Fruit fly (Drosophila melanogaster) whole organism, embryonic: ENCODE data around the gene CG5255.

ENCODE experiments used
- Antp ChIP-seq: fragments of 200-800 bp; sonication (Bioruptor generic); optimal IDR thresholded peaks from 3 replicates; lab custom pipeline; 2016; ENCODE audit warnings: missing biosample characterization, missing genetic modification characterization
- Atf6 ChIP-seq: fragments of 200-800 bp; sonication (Bioruptor generic); IDR thresholded peaks from 2 replicates; pipeline ENCODE4 v1.3.6; 2022; ENCODE audit warnings: missing biosample characterization, missing genetic modification characterization
- Blimp-1 ChIP-seq: fragments of 200-800 bp; sonication (Bioruptor generic); optimal IDR thresholded peaks from 3 replicates; lab custom pipeline; 2018; ENCODE audit warnings: missing biosample characterization, missing genetic modification characterization, mild to moderate bottlenecking, moderate library complexity, missing genetic modification reagents
- CG10959 ChIP-seq: fragments of 200-800 bp; sonication (Bioruptor generic); IDR thresholded peaks from 2 replicates; pipeline ENCODE4 v1.3.6; 2022; ENCODE audit warnings: missing biosample characterization, missing genetic modification characterization
- CG11560 ChIP-seq: fragments of 200-800 bp; sonication (Bioruptor generic); IDR thresholded peaks from 3 replicates; pipeline ENCODE4 v1.3.6; 2022; ENCODE audit warnings: missing biosample characterization, missing genetic modification characterization
- CG11723 ChIP-seq: fragments of 200-800 bp; sonication (Bioruptor generic); optimal IDR thresholded peaks from 2 replicates; lab custom pipeline; 2017; ENCODE audit warnings: missing biosample characterization, mild to moderate bottlenecking, missing genetic modification characterization
- CG12219 ChIP-seq: fragments of 200-800 bp; sonication (Bioruptor generic); optimal IDR thresholded peaks from 3 replicates; lab custom pipeline; 2018; ENCODE audit warnings: missing biosample characterization, mild to moderate bottlenecking, missing genetic modification characterization
- CG1233 ChIP-seq: fragments of 200-800 bp; sonication (Bioruptor generic); optimal IDR thresholded peaks from 4 replicates; lab custom pipeline; 2018; ENCODE audit warnings: missing biosample characterization, mild to moderate bottlenecking, missing genetic modification characterization
- CG12942 ChIP-seq: fragments of 200-800 bp; sonication (Bioruptor generic); optimal IDR thresholded peaks from 3 replicates; lab custom pipeline; 2016; ENCODE audit warnings: missing biosample characterization, missing genetic modification characterization
- CG13296 ChIP-seq: fragments of 200-800 bp; sonication (Bioruptor generic); optimal IDR thresholded peaks from 3 replicates; lab custom pipeline; 2018; ENCODE audit warnings: missing biosample characterization, mild to moderate bottlenecking, missing genetic modification characterization
- CG13424 ChIP-seq: fragments of 200-800 bp; sonication (Bioruptor generic); optimal IDR thresholded peaks from 2 replicates; lab custom pipeline; 2019; ENCODE audit warnings: missing biosample characterization, mild to moderate bottlenecking, missing genetic modification characterization, moderate library complexity
- CG14710 ChIP-seq: fragments of 200-800 bp; sonication (Bioruptor generic); optimal IDR thresholded peaks from 3 replicates; lab custom pipeline; 2019; ENCODE audit warnings: missing biosample characterization, mild to moderate bottlenecking, missing genetic modification characterization, moderate library complexity
- CG14860 ChIP-seq: fragments of 200-800 bp; sonication (Bioruptor generic); IDR thresholded peaks from 3 replicates; pipeline ENCODE4 v1.3.6; 2022; ENCODE audit warnings: missing biosample characterization, missing genetic modification characterization; ENCODE audit not compliant: partially characterized antibody
- CG17186 ChIP-seq: fragments of 200-800 bp; sonication (Bioruptor generic); optimal IDR thresholded peaks from 3 replicates; lab custom pipeline; 2017; ENCODE audit warnings: missing biosample characterization, missing genetic modification reagents, missing genetic modification characterization
- CG17385 ChIP-seq: fragments of 200-800 bp; sonication (Bioruptor generic); optimal IDR thresholded peaks from 3 replicates; lab custom pipeline; 2018; ENCODE audit warnings: missing biosample characterization, mild to moderate bottlenecking, missing genetic modification characterization
- CG17912 ChIP-seq: fragments of 200-800 bp; sonication (Bioruptor generic); optimal IDR thresholded peaks from 2 replicates; lab custom pipeline; 2018; ENCODE audit warnings: missing biosample characterization, mild to moderate bottlenecking, missing genetic modification characterization
- CG18599 ChIP-seq: fragments of 200-800 bp; sonication (Bioruptor generic); optimal IDR thresholded peaks from 3 replicates; lab custom pipeline; 2017; ENCODE audit warnings: missing biosample characterization, missing genetic modification characterization, mild to moderate bottlenecking, moderate library complexity, missing genetic modification reagents
- CG2202 ChIP-seq: fragments of 200-800 bp; sonication (Bioruptor generic); optimal IDR thresholded peaks from 2 replicates; lab custom pipeline; 2018; ENCODE audit warnings: missing biosample characterization, mild to moderate bottlenecking, missing genetic modification characterization
- CG2889 ChIP-seq: fragments of 200-800 bp; sonication (Bioruptor generic); IDR thresholded peaks from 3 replicates; pipeline ENCODE4 v1.3.6; 2022; ENCODE audit warnings: missing biosample characterization, missing genetic modification characterization
- CG33557 ChIP-seq: fragments of 200-800 bp; sonication (Bioruptor generic); optimal IDR thresholded peaks from 2 replicates; lab custom pipeline; 2019; ENCODE audit warnings: missing biosample characterization, mild to moderate bottlenecking, missing genetic modification characterization, moderate library complexity
- CG4328 ChIP-seq: fragments of 200-800 bp; sonication (Bioruptor generic); optimal IDR thresholded peaks from 3 replicates; lab custom pipeline; 2017; ENCODE audit warnings: missing biosample characterization, missing genetic modification reagents, missing genetic modification characterization
- CG6689 ChIP-seq: fragments of 200-800 bp; sonication (Bioruptor generic); IDR thresholded peaks from 2 replicates; pipeline ENCODE4 v1.3.6; 2022; ENCODE audit warnings: missing biosample characterization, missing genetic modification characterization
- CG6813 ChIP-seq: fragments of 200-800 bp; sonication (Bioruptor generic); optimal IDR thresholded peaks from 2 replicates; lab custom pipeline; 2017; ENCODE audit warnings: missing biosample characterization, missing genetic modification characterization, mild to moderate bottlenecking, moderate library complexity, missing genetic modification reagents
- CG7745 ChIP-seq: fragments of 200-800 bp; sonication (Bioruptor generic); optimal IDR thresholded peaks from 2 replicates; lab custom pipeline; 2018; ENCODE audit warnings: missing biosample characterization, mild to moderate bottlenecking, missing genetic modification characterization, moderate library complexity
- CG9215 ChIP-seq: fragments of 200-800 bp; sonication (Bioruptor generic); IDR thresholded peaks from 2 replicates; pipeline ENCODE4 v1.3.6; 2022; ENCODE audit warnings: missing biosample characterization, missing genetic modification characterization
- CG9727 ChIP-seq: fragments of 200-800 bp; sonication (Bioruptor generic); optimal IDR thresholded peaks from 3 replicates; lab custom pipeline; 2017; ENCODE audit warnings: missing biosample characterization, mild to moderate bottlenecking, missing genetic modification characterization
- Dref ChIP-seq: fragments of 200-800 bp; sonication (Bioruptor generic); IDR thresholded peaks from 2 replicates; pipeline ENCODE4 v1.3.6; 2022; ENCODE audit warnings: missing biosample characterization, missing genetic modification characterization
- E2f2 ChIP-seq: fragments of 200-800 bp; sonication (Bioruptor generic); IDR thresholded peaks from 2 replicates; pipeline ENCODE4 v1.3.6; 2022; ENCODE audit warnings: missing biosample characterization, missing genetic modification characterization
- HmgD ChIP-seq: fragments of 200-800 bp; sonication (Bioruptor generic); optimal IDR thresholded peaks from 3 replicates; lab custom pipeline; 2016; ENCODE audit warnings: missing biosample characterization, missing genetic modification characterization
- HmgZ ChIP-seq: fragments of 200-800 bp; sonication (Bioruptor generic); optimal IDR thresholded peaks from 2 replicates; lab custom pipeline; 2018; ENCODE audit warnings: missing biosample characterization, mild to moderate bottlenecking, missing genetic modification characterization
- Kr ChIP-seq: fragments of 200-800 bp; sonication (Bioruptor generic); optimal IDR thresholded peaks from 2 replicates; lab custom pipeline; 2017; ENCODE audit warnings: missing biosample characterization, mild to moderate bottlenecking, missing genetic modification characterization
- Med ChIP-seq: fragments of 200-800 bp; sonication (Bioruptor generic); peaks from one replicate; lab custom pipeline; 2016; ENCODE audit warnings: missing biosample characterization, missing genetic modification characterization, mild to moderate bottlenecking, inconsistent platforms, moderate library complexity
- Nf-YB ChIP-seq: fragments of 200-800 bp; sonication (Bioruptor generic); optimal IDR thresholded peaks from 3 replicates; lab custom pipeline; 2019; ENCODE audit warnings: missing biosample characterization, mild to moderate bottlenecking, missing genetic modification characterization, moderate library complexity
- PHDP ChIP-seq: fragments of 200-800 bp; sonication (Bioruptor generic); optimal IDR thresholded peaks from 3 replicates; lab custom pipeline; 2018; ENCODE audit warnings: missing biosample characterization, mild to moderate bottlenecking, missing genetic modification characterization, moderate library complexity
- bowl ChIP-seq: fragments of 200-800 bp; sonication (Bioruptor generic); IDR thresholded peaks from 2 replicates; pipeline ENCODE4 v1.3.6; 2022; ENCODE audit warnings: missing biosample characterization, missing genetic modification characterization
- exex ChIP-seq: fragments of 200-800 bp; sonication (Bioruptor generic); optimal IDR thresholded peaks from 4 replicates; lab custom pipeline; 2018; ENCODE audit warnings: missing biosample characterization, mild to moderate bottlenecking, missing genetic modification characterization, moderate library complexity
- fd64A ChIP-seq: fragments of 200-800 bp; sonication (Bioruptor generic); optimal IDR thresholded peaks from 3 replicates; lab custom pipeline; 2018; ENCODE audit warnings: missing biosample characterization, mild to moderate bottlenecking, missing genetic modification characterization
- gcm ChIP-seq: fragments of 200-800 bp; sonication (Bioruptor generic); optimal IDR thresholded peaks from 2 replicates; lab custom pipeline; 2019; ENCODE audit warnings: missing biosample characterization, mild to moderate bottlenecking, missing genetic modification characterization, moderate library complexity
- grau ChIP-seq: fragments of 200-800 bp; optimal IDR thresholded peaks from 3 replicates; lab custom pipeline; 2019; ENCODE audit warnings: missing biosample characterization, mild to moderate bottlenecking, missing genetic modification characterization, moderate library complexity
- grn ChIP-seq: fragments of 200-800 bp; sonication (Bioruptor generic); optimal IDR thresholded peaks from 3 replicates; lab custom pipeline; 2017; ENCODE audit warnings: missing biosample characterization, missing genetic modification characterization
- lola ChIP-seq, 3 experiments: fragments of >200 bp in 2 of 3; fragments of 200-800 bp in 1 of 3; sonication (Bioruptor generic) in 1 of 3; optimal IDR thresholded peaks; 2 replicates each; lab custom pipeline; 2017 to 2019; ENCODE audit warnings: missing biosample characterization in 3 of 3, missing genetic modification characterization in 3 of 3, mild to moderate bottlenecking in 1 of 3, moderate library complexity in 1 of 3
- nom ChIP-seq: fragments of 200-800 bp; sonication (Bioruptor generic); optimal IDR thresholded peaks from 2 replicates; lab custom pipeline; 2017; ENCODE audit warnings: missing biosample characterization, missing genetic modification characterization, mild to moderate bottlenecking, moderate library complexity, missing genetic modification reagents
- odd ChIP-seq: fragments of 200-800 bp; sonication (Bioruptor generic); optimal IDR thresholded peaks from 2 replicates; lab custom pipeline; 2017; ENCODE audit warnings: missing biosample characterization, mild to moderate bottlenecking, missing genetic modification characterization
- pb ChIP-seq: fragments of 200-800 bp; sonication (Bioruptor generic); optimal IDR thresholded peaks from 3 replicates; lab custom pipeline; 2016; ENCODE audit warnings: missing biosample characterization, missing genetic modification characterization
- pfk ChIP-seq: fragments of 200-800 bp; sonication (Bioruptor generic); optimal IDR thresholded peaks from 2 replicates; lab custom pipeline; 2018; ENCODE audit warnings: missing biosample characterization, mild to moderate bottlenecking, missing genetic modification characterization, moderate library complexity
- salm ChIP-seq: fragments of 200-800 bp; sonication (Bioruptor generic); optimal IDR thresholded peaks from 2 replicates; lab custom pipeline; 2018; ENCODE audit warnings: missing biosample characterization, mild to moderate bottlenecking, missing genetic modification characterization
- shn ChIP-seq: fragments of 200-800 bp; sonication (Bioruptor generic); optimal IDR thresholded peaks from 3 replicates; lab custom pipeline; 2016; ENCODE audit warnings: missing biosample characterization, missing genetic modification characterization
- sqz ChIP-seq: fragments of 200-800 bp; sonication (Bioruptor generic); optimal IDR thresholded peaks from 3 replicates; lab custom pipeline; 2018; ENCODE audit warnings: missing biosample characterization, mild to moderate bottlenecking, missing genetic modification characterization
- tx ChIP-seq: fragments of 200-800 bp; sonication (Bioruptor generic); optimal IDR thresholded peaks from 2 replicates; lab custom pipeline; 2016; ENCODE audit warnings: missing biosample characterization, missing genetic modification characterization
- wek ChIP-seq: fragments of 200-800 bp; sonication (Bioruptor generic); optimal IDR thresholded peaks from 3 replicates; lab custom pipeline; 2018; ENCODE audit warnings: missing biosample characterization, mild to moderate bottlenecking, missing genetic modification characterization, moderate library complexity

The CG5255 gene

DNA sequence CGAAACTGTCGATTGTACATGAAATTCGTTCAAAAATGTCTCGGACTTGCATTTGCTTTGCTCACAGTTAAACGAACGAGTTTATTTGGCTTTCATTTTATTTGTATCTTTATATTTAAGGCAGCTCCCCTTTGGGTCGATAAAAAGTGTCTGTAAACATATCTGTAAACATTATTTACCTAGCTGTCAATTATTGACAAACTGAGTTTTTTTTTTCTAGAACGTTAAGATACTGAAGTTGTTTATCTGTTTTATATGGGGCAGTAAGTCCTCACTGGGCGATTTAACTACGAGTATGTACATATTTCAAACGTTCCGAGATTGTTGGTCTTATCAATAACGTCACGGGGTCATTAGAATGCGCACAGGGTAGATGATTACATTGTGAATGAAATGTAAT is 22.0 kb upstream of the CG5255 start (continued):
- TF ChIP-seq fd64A, result no peak
- TF ChIP-seq odd (GFP tag; lab: Kevin White, UChicago), result peak; percentile 57
- TF ChIP-seq CG17385, result no peak
- TF ChIP-seq CG1233 (GFP tag; lab: Kevin White, UChicago), result peak; percentile 20
- no peak for TF ChIP-seq bowl
- TF ChIP-seq CG9727, result peak; percentile 21
- TF ChIP-seq Kr (GFP tag; lab: Kevin White, UChicago), result peak; percentile 6
- no peak for TF ChIP-seq CG17186 (GFP tag; lab: Kevin White, UChicago)
- TF ChIP-seq CG14710 (tag; lab: Kevin White, UChicago), result peak; percentile 39
- peak; percentile 67 for TF ChIP-seq PHDP (tag; lab: Kevin White, UChicago)
- peak; percentile 15 for TF ChIP-seq Blimp-1 (GFP tag; lab: Kevin White, UChicago)
- no peak for TF ChIP-seq tx
- no peak for TF ChIP-seq CG10959 (GFP tag; lab: Robert Waterston, UW)
- no peak for TF ChIP-seq CG17912
- no peak for TF ChIP-seq CG11560 (tag; lab: Robert Waterston, UW)
- no peak for TF ChIP-seq Nf-YB (GFP tag; lab: Kevin White, UChicago)
- peak; percentile 45 for TF ChIP-seq grn
- no peak for TF ChIP-seq E2f2 (GFP tag; lab: Robert Waterston, UW)
- TF ChIP-seq CG13296, result peak; percentile 49
- no peak for TF ChIP-seq pb
- no peak for TF ChIP-seq shn (GFP tag; lab: Kevin White, UChicago)
- TF ChIP-seq CG12219, result peak; percentile 37
- TF ChIP-seq Antp, result no peak
- no peak for TF ChIP-seq Dref
- TF ChIP-seq exex (tag; lab: Kevin White, UChicago), result peak; percentile 48
- TF ChIP-seq HmgD (GFP tag; lab: Kevin White, UChicago), result no peak
- no peak for TF ChIP-seq CG6689 (GFP tag; lab: Robert Waterston, UW)
- peak; percentile 58 for TF ChIP-seq gcm (GFP tag; lab: Kevin White, UChicago)
- TF ChIP-seq CG7745 (tag; lab: Kevin White, UChicago), result peak; percentile 59
- TF ChIP-seq grau, result peak; percentile 8
- no peak for TF ChIP-seq CG2202 (tag; lab: Kevin White, UChicago)
- peak; percentile 22 for TF ChIP-seq CG13424 (tag; lab: Kevin White, UChicago)
- TF ChIP-seq nom (GFP tag; lab: Kevin White, UChicago), result no peak
- no peak for TF ChIP-seq CG9215 (GFP tag; lab: Robert Waterston, UW)
- TF ChIP-seq HmgZ (tag; lab: Kevin White, UChicago), result peak; percentile 1
- peak; percentile 56 for TF ChIP-seq salm
- peak; percentile 63 for TF ChIP-seq Med (GFP tag; lab: Kevin White, UChicago)
- peak; percentile 25 for TF ChIP-seq CG11723 (GFP tag; lab: Kevin White, UChicago)
- TF ChIP-seq CG4328 (GFP tag; lab: Kevin White, UChicago), result peak; percentile 31
- peak; percentile 10 for TF ChIP-seq CG18599 (GFP tag; lab: Kevin White, UChicago)
- TF ChIP-seq Atf6 (GFP tag; lab: Robert Waterston, UW), result no peak
- no peak for TF ChIP-seq CG2889
- TF ChIP-seq CG33557, result peak; percentile 69
- peak; percentile 31 for TF ChIP-seq wek (GFP tag; lab: Kevin White, UChicago)
- no peak for TF ChIP-seq CG12942 (GFP tag; lab: Kevin White, UChicago)
- peak; percentile 35 for TF ChIP-seq pfk (GFP tag; lab: Kevin White, UChicago)
- no peak for TF ChIP-seq CG14860 (GFP tag; lab: Robert Waterston, UW)
- peak; percentile 77 for TF ChIP-seq sqz (GFP tag; lab: Kevin White, UChicago)
- TF ChIP-seq lola (GFP tag; optimal IDR thresholded peaks at IDR 0.05; lab: Kevin White, UChicago), result peak in 1 of 3 experiments; percentile 1
- peak; percentile 63 for TF ChIP-seq CG6813 (GFP tag; lab: Kevin White, UChicago)
